Worm (Caenorhabditis elegans) whole organism, L4 larva: ENCODE measurements around the gene twk-8.

Experiments
- aly-2 ChIP-seq: sonication (generic microtip); optimal IDR thresholded peaks from 2 replicates; lab custom pipeline; 2018; ENCODE audit warnings: missing biosample characterization, missing genetic modification characterization
- ama-1 ChIP-seq: fragments of 150-350 bp; optimal IDR thresholded peaks from 2 replicates; lab custom pipeline; 2014; ENCODE audit warnings: inconsistent platforms, mixed read lengths
- attf-4 ChIP-seq: sonication (generic microtip); optimal IDR thresholded peaks from 3 replicates; lab custom pipeline; 2017; ENCODE audit warnings: missing biosample characterization, missing genetic modification characterization
- fos-1 ChIP-seq: fragments of 150-350 bp; optimal IDR thresholded peaks from 2 replicates; lab custom pipeline; 2014; ENCODE audit warnings: missing biosample characterization, missing genetic modification characterization
- mep-1 ChIP-seq: fragments of 150-350 bp; sonication (generic microtip); optimal IDR thresholded peaks from 3 replicates; lab custom pipeline; 2014; ENCODE audit warnings: missing biosample characterization, missing genetic modification characterization
- vab-7 ChIP-seq: fragments of 200-800 bp; sonication (Bioruptor generic); IDR thresholded peaks from 2 replicates; pipeline ENCODE4 v1.3.6; 2022; ENCODE audit warnings: missing genetic modification reagents, missing genetic modification characterization, missing compliant biosample characterization

DNA sequence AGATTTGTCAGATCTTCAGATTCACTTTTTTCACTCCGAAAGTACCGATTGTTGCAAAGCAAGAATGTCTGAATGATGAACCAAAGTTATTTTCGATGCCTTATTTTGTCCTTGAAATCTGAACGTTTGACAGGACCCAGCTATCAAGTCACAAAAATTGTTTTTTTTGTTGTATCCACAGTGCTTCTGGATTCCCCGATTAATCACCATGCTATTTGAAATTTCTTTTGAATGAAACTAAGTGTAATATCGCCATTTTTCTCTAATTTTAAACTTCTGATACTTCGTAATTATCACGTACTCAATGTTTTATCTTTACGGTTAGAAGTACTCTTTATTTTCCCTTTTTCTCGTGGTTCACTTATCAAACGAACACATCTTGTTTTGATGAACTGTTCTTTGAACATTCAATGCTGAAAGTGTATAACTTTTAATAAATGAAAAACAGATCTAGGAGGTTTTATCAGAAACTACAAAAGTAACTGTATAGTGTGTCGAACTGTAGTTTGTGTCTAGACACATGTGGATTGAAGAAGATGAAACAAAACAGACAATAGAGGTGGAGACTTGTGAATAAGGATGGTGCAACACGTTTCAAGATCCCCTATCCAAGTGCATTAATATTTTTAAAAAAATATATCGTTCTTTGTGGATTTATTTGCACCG is 30.5 kb upstream of the twk-8 start:
- TF ChIP-seq ama-1 (lab: Kevin White, UChicago): no peak
- no peak for TF ChIP-seq attf-4 (tag; lab: Kevin White, UChicago)
- TF ChIP-seq mep-1: no peak
- no peak for TF ChIP-seq vab-7 (GFP tag; lab: Robert Waterston, UW)
- TF ChIP-seq fos-1 (tag; lab: Kevin White, UChicago): no peak
- no peak for TF ChIP-seq aly-2
